Fruit fly (Drosophila melanogaster) whole organism, embryonic: Measurements from ENCODE around the gene Tob.

Experiments used
- Awh ChIP-seq: fragments of 200-800 bp; sonication (Bioruptor generic); IDR thresholded peaks from 2 replicates; pipeline ENCODE4, ENCODE4 v1.3.6; 2022; ENCODE audit warnings: missing biosample characterization, missing genetic modification characterization
- CG12071 ChIP-seq: fragments of 200-800 bp; sonication (Bioruptor generic); optimal IDR thresholded peaks from 3 replicates; lab custom pipeline; 2018; ENCODE audit warnings: missing biosample characterization, mild to moderate bottlenecking, missing genetic modification characterization
- CG1233 ChIP-seq: fragments of 200-800 bp; sonication (Bioruptor generic); optimal IDR thresholded peaks from 4 replicates; lab custom pipeline; 2018; ENCODE audit warnings: missing biosample characterization, mild to moderate bottlenecking, missing genetic modification characterization
- CG13624 ChIP-seq: fragments of 200-800 bp; sonication (Bioruptor generic); optimal IDR thresholded peaks from 2 replicates; lab custom pipeline; 2016; ENCODE audit warnings: missing biosample characterization, missing genetic modification characterization
- CG13894 ChIP-seq: fragments of 200-800 bp; sonication (Bioruptor generic); optimal IDR thresholded peaks from 3 replicates; lab custom pipeline; 2018; ENCODE audit warnings: missing biosample characterization, mild to moderate bottlenecking, missing genetic modification characterization, moderate library complexity
- CG14667 ChIP-seq: fragments of 200-800 bp; sonication (Bioruptor generic); IDR thresholded peaks from 2 replicates; pipeline ENCODE4 v1.3.6; 2022; ENCODE audit warnings: missing biosample characterization, missing genetic modification characterization
- CG15514 ChIP-seq: fragments of 200-800 bp; sonication (Bioruptor generic); optimal IDR thresholded peaks from 3 replicates; lab custom pipeline; 2017; ENCODE audit warnings: missing biosample characterization, missing genetic modification characterization, mild to moderate bottlenecking, moderate library complexity, missing genetic modification reagents
- CG1603 ChIP-seq: fragments of 200-800 bp; sonication (Bioruptor generic); optimal IDR thresholded peaks from 2 replicates; lab custom pipeline; 2019; ENCODE audit warnings: missing biosample characterization, mild to moderate bottlenecking, missing genetic modification characterization, moderate library complexity
- CG16815 ChIP-seq: fragments of 200-800 bp; sonication (Bioruptor generic); optimal IDR thresholded peaks from 3 replicates; lab custom pipeline; 2017; ENCODE audit warnings: missing biosample characterization, mild to moderate bottlenecking, missing genetic modification characterization
- CG17361 ChIP-seq: fragments of 200-800 bp; sonication (Bioruptor generic); IDR thresholded peaks from 3 replicates; pipeline ENCODE4 v1.3.6; 2022; ENCODE audit warnings: missing biosample characterization, missing genetic modification characterization
- CG17829 ChIP-seq: fragments of 200-800 bp; optimal IDR thresholded peaks from 2 replicates; lab custom pipeline; 2019; ENCODE audit warnings: missing biosample characterization, mild to moderate bottlenecking, missing genetic modification characterization, moderate library complexity
- CG2712 ChIP-seq: fragments of 200-800 bp; optimal IDR thresholded peaks from 3 replicates; lab custom pipeline; 2019; ENCODE audit warnings: missing biosample characterization, mild to moderate bottlenecking, missing genetic modification characterization, moderate library complexity
- CG31224 ChIP-seq: fragments of 200-800 bp; sonication (Bioruptor generic); IDR thresholded peaks from 2 replicates; pipeline ENCODE4 v1.3.6; 2022; ENCODE audit warnings: missing biosample characterization, missing genetic modification characterization
- CG31365 ChIP-seq: fragments of 200-800 bp; sonication (Bioruptor generic); optimal IDR thresholded peaks from 2 replicates; lab custom pipeline; 2018; ENCODE audit warnings: missing biosample characterization, mild to moderate bottlenecking, missing genetic modification characterization
- CG32532 ChIP-seq: fragments of 200-800 bp; sonication (Bioruptor generic); IDR thresholded peaks from 2 replicates; pipeline ENCODE4 v1.3.6; 2022; ENCODE audit warnings: missing biosample characterization, missing genetic modification characterization
- CG4360 ChIP-seq: fragments of 200-800 bp; sonication (Bioruptor generic); IDR thresholded peaks from 2 replicates; pipeline ENCODE4 v1.3.6; 2022; ENCODE audit warnings: missing biosample characterization, missing genetic modification characterization
- CG9797 ChIP-seq: fragments of 200-800 bp; sonication (Bioruptor generic); optimal IDR thresholded peaks from 3 replicates; lab custom pipeline; 2018; ENCODE audit warnings: missing biosample characterization, mild to moderate bottlenecking, missing genetic modification characterization
- CHES-1-like ChIP-seq: fragments of 200-800 bp; sonication (Bioruptor generic); optimal IDR thresholded peaks from 2 replicates; lab custom pipeline; 2016; ENCODE audit warnings: missing biosample characterization, missing genetic modification characterization
- CTCF ChIP-seq: fragments of 200-800 bp; sonication (Bioruptor generic); optimal IDR thresholded peaks from 2 replicates; lab custom pipeline; 2017; ENCODE audit warnings: missing biosample characterization, mild to moderate bottlenecking, missing genetic modification characterization, moderate library complexity
- Dip2 ChIP-seq: fragments of 200-800 bp; sonication (Bioruptor generic); IDR thresholded peaks from 2 replicates; pipeline ENCODE4 v1.3.6; 2022; ENCODE audit warnings: missing biosample characterization, missing genetic modification characterization
- Doc3 ChIP-seq: fragments of 200-800 bp; sonication (Bioruptor generic); IDR thresholded peaks from 3 replicates; pipeline ENCODE4 v1.3.6; 2022; ENCODE audit warnings: missing biosample characterization, missing genetic modification characterization; ENCODE audit not compliant: partially characterized antibody
- Dp ChIP-seq: fragments of 200-800 bp; sonication (Bioruptor generic); optimal IDR thresholded peaks from 2 replicates; lab custom pipeline; 2018; ENCODE audit warnings: missing biosample characterization, mild to moderate bottlenecking, missing genetic modification characterization, moderate library complexity
- Fer1 ChIP-seq: fragments of 200-800 bp; sonication (Bioruptor generic); optimal IDR thresholded peaks from 2 replicates; lab custom pipeline; 2017; ENCODE audit warnings: missing biosample characterization, mild to moderate bottlenecking, missing genetic modification characterization
- HLH4C ChIP-seq: fragments of 200-800 bp; sonication (Bioruptor generic); IDR thresholded peaks from 3 replicates; pipeline ENCODE4 v1.3.6; 2022; ENCODE audit warnings: missing biosample characterization, missing genetic modification characterization; ENCODE audit not compliant: partially characterized antibody
- Meics ChIP-seq: fragments of 200-800 bp; sonication (Bioruptor generic); optimal IDR thresholded peaks from 2 replicates; lab custom pipeline; 2017; ENCODE audit warnings: missing biosample characterization, mild to moderate bottlenecking, missing genetic modification characterization
- NK7.1 ChIP-seq: fragments of 200-800 bp; sonication (Bioruptor generic); optimal IDR thresholded peaks from 3 replicates; lab custom pipeline; 2016; ENCODE audit warnings: missing biosample characterization, missing genetic modification characterization
- Nf-YA ChIP-seq: fragments of 200-800 bp; sonication (Bioruptor generic); IDR thresholded peaks from 2 replicates; pipeline ENCODE4 v1.3.6; 2022; ENCODE audit warnings: missing biosample characterization, missing genetic modification characterization
- Nf-YB ChIP-seq: fragments of 200-800 bp; sonication (Bioruptor generic); optimal IDR thresholded peaks from 3 replicates; lab custom pipeline; 2019; ENCODE audit warnings: missing biosample characterization, mild to moderate bottlenecking, missing genetic modification characterization, moderate library complexity
- Ssrp ChIP-seq: fragments of 200-800 bp; sonication (Bioruptor generic); optimal IDR thresholded peaks from 2 replicates; lab custom pipeline; 2018; ENCODE audit warnings: missing biosample characterization, mild to moderate bottlenecking, missing genetic modification characterization, moderate library complexity
- Xrp1 ChIP-seq: fragments of 200-800 bp; sonication (Bioruptor generic); IDR thresholded peaks from 2 replicates; pipeline ENCODE4 v1.3.6; 2022; ENCODE audit warnings: missing biosample characterization, missing genetic modification characterization
- ato ChIP-seq: fragments of 200-800 bp; sonication (Bioruptor generic); IDR thresholded peaks from 2 replicates; pipeline ENCODE4 v1.3.6; 2022; ENCODE audit warnings: missing biosample characterization, missing genetic modification characterization; ENCODE audit not compliant: partially characterized antibody
- bsh ChIP-seq, 2 experiments: fragments of 200-800 bp; sonication (Bioruptor generic); optimal IDR thresholded peaks; 2 replicates each; lab custom pipeline; 2017 to 2018; ENCODE audit warnings: mild to moderate bottlenecking in 2 of 2, missing biosample characterization in 2 of 2, missing genetic modification characterization in 2 of 2, moderate library complexity in 1 of 2
- chm ChIP-seq: fragments of 200-800 bp; sonication (Bioruptor generic); IDR thresholded peaks from 2 replicates; pipeline ENCODE4 v1.3.6; 2022; ENCODE audit warnings: missing biosample characterization, missing genetic modification characterization
- da ChIP-seq: fragments of 200-800 bp; sonication (Bioruptor generic); optimal IDR thresholded peaks from 2 replicates; lab custom pipeline; 2016; ENCODE audit warnings: missing biosample characterization, missing genetic modification characterization
- dm ChIP-seq: fragments of 200-800 bp; sonication (Bioruptor generic); optimal IDR thresholded peaks from 3 replicates; lab custom pipeline; 2016; ENCODE audit warnings: missing biosample characterization, missing genetic modification characterization
- ewg ChIP-seq: fragments of 200-800 bp; sonication (Bioruptor generic); optimal IDR thresholded peaks from 3 replicates; lab custom pipeline; 2017; ENCODE audit warnings: mild to moderate bottlenecking, missing biosample characterization, missing genetic modification reagents, missing genetic modification characterization
- gcm ChIP-seq: fragments of 200-800 bp; sonication (Bioruptor generic); optimal IDR thresholded peaks from 2 replicates; lab custom pipeline; 2019; ENCODE audit warnings: missing biosample characterization, mild to moderate bottlenecking, missing genetic modification characterization, moderate library complexity
- gem ChIP-seq: fragments of 200-800 bp; sonication (Bioruptor generic); optimal IDR thresholded peaks from 2 replicates; lab custom pipeline; 2019; ENCODE audit warnings: missing biosample characterization, mild to moderate bottlenecking, missing genetic modification characterization, moderate library complexity
- kah ChIP-seq: fragments of 200-800 bp; sonication (Bioruptor generic); optimal IDR thresholded peaks from 2 replicates; lab custom pipeline; 2018; ENCODE audit warnings: missing biosample characterization, mild to moderate bottlenecking, missing genetic modification characterization
- phol ChIP-seq: fragments of 200-800 bp; sonication (Bioruptor generic); optimal IDR thresholded peaks from 3 replicates; lab custom pipeline; 2018; ENCODE audit warnings: missing biosample characterization, mild to moderate bottlenecking, missing genetic modification characterization, moderate library complexity
- prd ChIP-seq, 3 experiments: fragments of >200 bp in 2 of 3; fragments of 200-800 bp in 1 of 3; sonication (Bioruptor generic) in 1 of 3; optimal IDR thresholded peaks in 2 of 3; IDR thresholded peaks in 1 of 3; 2 replicates in 2 of 3; 3 replicates in 1 of 3; pipeline versions ENCODE4 v1.3.6 to Lab custom; 2017 to 2022; ENCODE audit warnings: missing biosample characterization in 1 of 3, missing genetic modification characterization in 1 of 3
- row ChIP-seq: fragments of 200-800 bp; sonication (Bioruptor generic); IDR thresholded peaks from 3 replicates; pipeline ENCODE4 v1.3.6; 2022; ENCODE audit warnings: missing biosample characterization, missing genetic modification characterization
- sd ChIP-seq: fragments of 200-800 bp; sonication (Bioruptor generic); optimal IDR thresholded peaks from 3 replicates; lab custom pipeline; 2018; ENCODE audit warnings: missing biosample characterization, mild to moderate bottlenecking, missing genetic modification characterization, moderate library complexity
- sqz ChIP-seq: fragments of 200-800 bp; sonication (Bioruptor generic); optimal IDR thresholded peaks from 3 replicates; lab custom pipeline; 2018; ENCODE audit warnings: missing biosample characterization, mild to moderate bottlenecking, missing genetic modification characterization
- sr ChIP-seq: fragments of 200-800 bp; sonication (Bioruptor generic); IDR thresholded peaks from 3 replicates; pipeline ENCODE4 v1.3.6; 2022; ENCODE audit warnings: missing biosample characterization, missing genetic modification characterization
- stc ChIP-seq: fragments of 200-800 bp; sonication (Bioruptor generic); IDR thresholded peaks from 2 replicates; pipeline ENCODE4 v1.3.6; 2022; ENCODE audit warnings: missing biosample characterization, missing genetic modification characterization
- sug ChIP-seq: fragments of 200-800 bp; optimal IDR thresholded peaks from 2 replicates; lab custom pipeline; 2019; ENCODE audit warnings: missing biosample characterization, mild to moderate bottlenecking, missing genetic modification characterization, moderate library complexity
- unpg ChIP-seq: fragments of 200-800 bp; sonication (Bioruptor generic); optimal IDR thresholded peaks from 3 replicates; lab custom pipeline; 2018; ENCODE audit warnings: missing biosample characterization, mild to moderate bottlenecking, missing genetic modification characterization, moderate library complexity
- vnd ChIP-seq: fragments of 200-800 bp; sonication (Bioruptor generic); IDR thresholded peaks from 3 replicates; pipeline ENCODE4 v1.3.6; 2022; ENCODE audit warnings: missing biosample characterization, missing genetic modification characterization; ENCODE audit not compliant: partially characterized antibody
- z ChIP-seq: fragments of 200-800 bp; sonication (Bioruptor generic); IDR thresholded peaks from 3 replicates; pipeline ENCODE4 v1.3.6; 2022; ENCODE audit warnings: missing biosample characterization, missing genetic modification characterization
- zfh1 ChIP-seq: fragments of 200-800 bp; sonication (Bioruptor generic); IDR thresholded peaks from 3 replicates; pipeline ENCODE4 v1.3.6; 2022; ENCODE audit warnings: missing biosample characterization, missing genetic modification characterization

The Tob gene

dm6 chrX:16139030-16139429 is 47.7 kb upstream of the Tob start (continued):
- TF ChIP-seq CG2712 (peak; percentile 18), z (GFP tag; lab: Robert Waterston, UW) (no peak), da (GFP tag; lab: Kevin White, UChicago) (no peak), Fer1 (GFP tag; lab: Kevin White, UChicago) (no peak), sqz (GFP tag; lab: Kevin White, UChicago) (no peak), CG1233 (no peak), sd (no peak), CG17361 (GFP tag; lab: Robert Waterston, UW) (no peak), stc (GFP tag; lab: Robert Waterston, UW) (no peak), dm (no peak), NK7.1 (GFP tag; lab: Kevin White, UChicago) (no peak), phol (peak; percentile 39), Meics (GFP tag; lab: Kevin White, UChicago) (no peak), CG13624 (GFP tag; lab: Kevin White, UChicago) (no peak), Dip2 (no peak), CG4360 (GFP tag; lab: Robert Waterston, UW) (no peak), sug (tag; lab: Kevin White, UChicago) (no peak), CG16815 (GFP tag; lab: Kevin White, UChicago) (no peak), vnd (GFP tag; lab: Robert Waterston, UW) (no peak), CG15514 (GFP tag; lab: Kevin White, UChicago) (no peak), CG17829 (no peak), Doc3 (GFP tag; lab: Robert Waterston, UW) (no peak), CG31224 (GFP tag; lab: Robert Waterston, UW) (no peak), ewg (GFP tag; lab: Kevin White, UChicago) (no peak), HLH4C (GFP tag; lab: Robert Waterston, UW) (no peak), gcm (GFP tag; lab: Kevin White, UChicago) (no peak), prd (optimal IDR thresholded peaks at IDR 0.05; lab: Kevin White, UChicago) (no peak), prd (GFP tag; IDR thresholded peaks at IDR 0.05; lab: Robert Waterston, UW) (peak; percentile 66; the same call in 2 of the 3 replicates), Awh (no peak), CG1603 (tag; lab: Kevin White, UChicago) (peak; percentile 0), zfh1 (GFP tag; lab: Robert Waterston, UW) (no peak), CG13894 (tag; lab: Kevin White, UChicago) (no peak), row (GFP tag; lab: Robert Waterston, UW) (0 out of 3 replicates have a peak, but pooled peaks have one; percentile 23), Nf-YA (GFP tag; lab: Robert Waterston, UW) (no peak), kah (GFP tag; lab: Kevin White, UChicago) (no peak), Xrp1 (GFP tag; lab: Robert Waterston, UW) (peak; percentile 23; the same call in 1 of the 2 replicates), Dp (GFP tag; lab: Kevin White, UChicago) (no peak), CG9797 (no peak), CG31365 (tag; lab: Kevin White, UChicago) (no peak), bsh (GFP tag; optimal IDR thresholded peaks at IDR 0.05; lab: Kevin White, UChicago) (peak in 1 of 2 experiments; percentile 24), CG12071 (GFP tag; lab: Kevin White, UChicago) (no peak), unpg (GFP tag; lab: Kevin White, UChicago) (peak; percentile 15), chm (no peak), CHES-1-like (no peak), Nf-YB (GFP tag; lab: Kevin White, UChicago) (no peak), CG14667 (GFP tag; lab: Robert Waterston, UW) (no peak), sr (no peak), CG32532 (GFP tag; lab: Robert Waterston, UW) (no peak), ato (GFP tag; lab: Robert Waterston, UW) (no peak), Ssrp (tag; lab: Kevin White, UChicago) (no peak), CTCF (no peak), gem (tag; lab: Kevin White, UChicago) (peak; percentile 36)
